Worm (Caenorhabditis elegans): ENCODE measurements around the gene T25B9.6.

The T25B9.6 gene

DNA sequence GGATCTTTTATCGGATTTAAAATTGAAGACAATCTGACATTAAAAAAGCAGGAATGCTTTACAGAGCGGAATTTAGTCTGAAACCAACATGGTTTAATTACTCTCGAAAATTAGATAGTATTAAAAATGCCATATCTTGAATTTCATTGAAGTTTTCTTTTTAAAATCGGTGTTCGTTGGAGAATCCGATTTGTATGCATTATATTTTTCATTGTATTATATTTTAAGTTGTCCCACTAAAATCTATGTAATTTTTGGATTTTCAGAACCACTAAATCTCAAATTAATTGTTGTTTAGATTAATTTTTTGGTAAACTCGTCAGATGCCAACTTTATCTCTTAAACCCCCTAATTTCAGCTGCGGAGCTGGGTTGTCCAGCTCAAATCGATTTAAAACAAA, 20.6 kb downstream of the T25B9.6 start:
- TF ChIP-seq Y5F2A.4 (GFP tag; optimal IDR thresholded peaks at IDR 0.05) (no peak), nhr-237 (tag; optimal IDR thresholded peaks at IDR 0.05) (peak; percentile 38), nhr-25 (tag; optimal IDR thresholded peaks at IDR 0.05; ENCODE audit: borderline replicate concordance, insufficient read depth) (peak; percentile 19), mes-2 (tag; optimal IDR thresholded peaks at IDR 0.05; ENCODE audit: poor library complexity, severe bottlenecking) (no peak), fkh-10 (GFP tag; optimal IDR thresholded peaks at IDR 0.05) (no peak), F10B5.3 (tag; optimal IDR thresholded peaks at IDR 0.05) (no peak), nhr-11 (tag; optimal IDR thresholded peaks at IDR 0.05) (no peak), Y48G9A.11 (GFP tag; IDR thresholded peaks at IDR 0.05) (no peak), zfp-2 (tag; optimal IDR thresholded peaks at IDR 0.05) (no peak), dmd-8 (GFP tag; IDR thresholded peaks at IDR 0.05) (no peak), vab-7 (GFP tag; IDR thresholded peaks at IDR 0.05) (no peak), hlh-11 (tag; optimal IDR thresholded peaks at IDR 0.05) (no peak), gei-8 (GFP tag; optimal IDR thresholded peaks at IDR 0.05) (no peak), unc-130 (GFP tag; optimal IDR thresholded peaks at IDR 0.05) (no peak), nhr-76 (tag; optimal IDR thresholded peaks at IDR 0.05) (no peak), egl-43 (GFP tag; IDR thresholded peaks at IDR 0.05) (no peak), T26A8.4 (GFP tag; IDR thresholded peaks at IDR 0.05) (peak; percentile 86), ceh-20 (GFP tag; IDR thresholded peaks at IDR 0.05) (no peak), egl-27 (tag; optimal IDR thresholded peaks at IDR 0.05) (no peak), mxl-2 (GFP tag; conservative IDR thresholded peaks at IDR 0.05) (no peak), ceh-62 (tag; optimal IDR thresholded peaks at IDR 0.05) (no peak), ceh-28 (tag; optimal IDR thresholded peaks at IDR 0.05) (no peak), R02D3.7 (tag; optimal IDR thresholded peaks at IDR 0.05) (no peak), dmd-6 (GFP tag; IDR thresholded peaks at IDR 0.05) (no peak), pqm-1 (tag; optimal IDR thresholded peaks at IDR 0.05) (no peak), D1046.2 (GFP tag; IDR thresholded peaks at IDR 0.05) (no peak), snpc-4 (tag; optimal IDR thresholded peaks at IDR 0.05) (no peak), lin-38 (GFP tag; IDR thresholded peaks at IDR 0.05) (0 out of 2 replicates have a peak, but pooled peaks have one; percentile 12), saeg-2 (GFP tag; IDR thresholded peaks at IDR 0.05) (no peak), ztf-7 (tag; optimal IDR thresholded peaks at IDR 0.05) (no peak), cey-2 (tag; optimal IDR thresholded peaks at IDR 0.05; ENCODE audit: borderline replicate concordance, insufficient read depth) (no peak), lir-3 (tag; optimal IDR thresholded peaks at IDR 0.05) (no peak), ZK546.5 (tag; optimal IDR thresholded peaks at IDR 0.05) (no peak), mdl-1 (tag; optimal IDR thresholded peaks at IDR 0.05) (no peak), ctbp-1 (GFP tag; IDR thresholded peaks at IDR 0.05) (peak; percentile 57; the same call in 1 of the 2 replicates), mep-1 (tag; optimal IDR thresholded peaks at IDR 0.05) (peak; percentile 22), mdt-29 (GFP tag; IDR thresholded peaks at IDR 0.05) (no peak), spr-1 (tag; optimal IDR thresholded peaks at IDR 0.05) (no peak), nhr-77 (tag; optimal IDR thresholded peaks at IDR 0.05) (no peak), mxl-3 (GFP tag; optimal IDR thresholded peaks at IDR 0.05) (no peak), snpc-1.2 (GFP tag; IDR thresholded peaks at IDR 0.05) (no peak), unc-62 (GFP tag; optimal IDR thresholded peaks at IDR 0.05 in 1 of 2) (no peak), unc-62 (tag; optimal IDR thresholded peaks at IDR 0.05) (no peak), nhr-102 (tag; optimal IDR thresholded peaks at IDR 0.05) (peak; percentile 8), T20F7.1 (GFP tag; optimal IDR thresholded peaks at IDR 0.05) (no peak), lsy-2 (tag; optimal IDR thresholded peaks at IDR 0.05) (peak in 1 of 2 experiments; percentile 26), nhr-48 (tag; optimal IDR thresholded peaks at IDR 0.05) (no peak), pha-4 (GFP tag; IDR thresholded peaks at IDR 0.05) (no peak), pha-4 (tag; optimal IDR thresholded peaks at IDR 0.05) (no peak), dmd-9 (GFP tag; IDR thresholded peaks at IDR 0.05) (no peak), F44E2.7 (GFP tag; IDR thresholded peaks at IDR 0.05) (no peak), set-16 (GFP tag; IDR thresholded peaks at IDR 0.05) (no peak), unc-39 (tag; optimal IDR thresholded peaks at IDR 0.05) (no peak)
